Fruit fly (Drosophila melanogaster) whole organism, embryonic: ENCODE data around the gene Srg3.

Source experiments
- ATbp ChIP-seq: fragments of 200-800 bp; sonication (Bioruptor generic); optimal IDR thresholded peaks from 2 replicates; lab custom pipeline; 2017; ENCODE audit warnings: missing biosample characterization, mild to moderate bottlenecking, missing genetic modification characterization, missing genetic modification reagents
- Aef1 ChIP-seq: fragments of 200-800 bp; sonication (Bioruptor generic); IDR thresholded peaks from 3 replicates; pipeline ENCODE4 v1.3.6; 2022; ENCODE audit warnings: missing biosample characterization, missing genetic modification characterization
- CG10267 ChIP-seq: fragments of 200-800 bp; sonication (Bioruptor generic); optimal IDR thresholded peaks from 2 replicates; lab custom pipeline; 2018; ENCODE audit warnings: missing biosample characterization, mild to moderate bottlenecking, missing genetic modification characterization, moderate library complexity
- CG10321 ChIP-seq: fragments of 200-800 bp; sonication (Bioruptor generic); IDR thresholded peaks from 2 replicates; pipeline ENCODE4 v1.3.6; 2022; ENCODE audit warnings: missing biosample characterization, missing genetic modification characterization
- CG10979 ChIP-seq: fragments of 200-800 bp; sonication (Bioruptor generic); optimal IDR thresholded peaks from 2 replicates; lab custom pipeline; 2018; ENCODE audit warnings: missing biosample characterization, mild to moderate bottlenecking, missing genetic modification characterization, moderate library complexity
- CG11504 ChIP-seq: fragments of 200-800 bp; sonication (Bioruptor generic); optimal IDR thresholded peaks from 3 replicates; lab custom pipeline; 2019; ENCODE audit warnings: missing biosample characterization, mild to moderate bottlenecking, missing genetic modification characterization, moderate library complexity
- CG12104 ChIP-seq: fragments of 200-800 bp; sonication (Bioruptor generic); optimal IDR thresholded peaks from 3 replicates; lab custom pipeline; 2016; ENCODE audit warnings: missing biosample characterization, missing genetic modification characterization
- CG15011 ChIP-seq: fragments of 200-800 bp; sonication (Bioruptor generic); optimal IDR thresholded peaks from 3 replicates; lab custom pipeline; 2018; ENCODE audit warnings: missing biosample characterization, mild to moderate bottlenecking, missing genetic modification characterization
- CG15514 ChIP-seq: fragments of 200-800 bp; sonication (Bioruptor generic); optimal IDR thresholded peaks from 3 replicates; lab custom pipeline; 2017; ENCODE audit warnings: missing biosample characterization, missing genetic modification characterization, mild to moderate bottlenecking, moderate library complexity, missing genetic modification reagents
- CG16779 ChIP-seq: fragments of 200-800 bp; sonication (Bioruptor generic); IDR thresholded peaks from 2 replicates; pipeline ENCODE4 v1.3.6; 2022; ENCODE audit warnings: missing biosample characterization, missing genetic modification characterization
- CG17359 ChIP-seq: fragments of 200-800 bp; sonication (Bioruptor generic); optimal IDR thresholded peaks from 3 replicates; lab custom pipeline; 2018; ENCODE audit warnings: missing biosample characterization, mild to moderate bottlenecking, missing genetic modification characterization, moderate library complexity
- CG17361 ChIP-seq: fragments of 200-800 bp; sonication (Bioruptor generic); IDR thresholded peaks from 3 replicates; pipeline ENCODE4 v1.3.6; 2022; ENCODE audit warnings: missing biosample characterization, missing genetic modification characterization
- CG17612 ChIP-seq: fragments of 200-800 bp; sonication (Bioruptor generic); IDR thresholded peaks from 2 replicates; pipeline ENCODE4 v1.3.6; 2022; ENCODE audit warnings: missing biosample characterization, missing genetic modification characterization
- CG18262 ChIP-seq: fragments of 200-800 bp; optimal IDR thresholded peaks from 3 replicates; lab custom pipeline; 2019; ENCODE audit warnings: missing biosample characterization, mild to moderate bottlenecking, missing genetic modification characterization, moderate library complexity
- CG18599 ChIP-seq: fragments of 200-800 bp; sonication (Bioruptor generic); optimal IDR thresholded peaks from 3 replicates; lab custom pipeline; 2017; ENCODE audit warnings: missing biosample characterization, missing genetic modification characterization, mild to moderate bottlenecking, moderate library complexity, missing genetic modification reagents
- CG4404 ChIP-seq: fragments of 200-800 bp; sonication (Bioruptor generic); IDR thresholded peaks from 2 replicates; pipeline ENCODE4 v1.3.6; 2022; ENCODE audit warnings: missing biosample characterization, missing genetic modification characterization
- CG6175 ChIP-seq: fragments of 200-800 bp; sonication (Bioruptor generic); IDR thresholded peaks from 3 replicates; pipeline ENCODE4 v1.3.6; 2022; ENCODE audit warnings: missing biosample characterization, missing genetic modification characterization
- CG6854 ChIP-seq: fragments of 200-800 bp; sonication (Bioruptor generic); optimal IDR thresholded peaks from 3 replicates; lab custom pipeline; 2017; ENCODE audit warnings: missing biosample characterization, mild to moderate bottlenecking, missing genetic modification characterization
- CG7839 ChIP-seq: fragments of 200-800 bp; sonication (Bioruptor generic); optimal IDR thresholded peaks from 3 replicates; lab custom pipeline; 2018; ENCODE audit warnings: missing biosample characterization, mild to moderate bottlenecking, missing genetic modification characterization, moderate library complexity
- CG8290 ChIP-seq, 3 experiments: fragments of 200-800 bp; sonication (Bioruptor generic); optimal IDR thresholded peaks; 2 replicates each; lab custom pipeline; 2016 to 2019; ENCODE audit warnings: missing biosample characterization in 3 of 3, missing genetic modification characterization in 3 of 3, mild to moderate bottlenecking in 2 of 3, moderate library complexity in 1 of 3
- CG8359 ChIP-seq: fragments of 200-800 bp; sonication (Bioruptor generic); optimal IDR thresholded peaks from 2 replicates; lab custom pipeline; 2017; ENCODE audit warnings: missing biosample characterization, mild to moderate bottlenecking, missing genetic modification characterization, borderline replicate concordance
- CG9437 ChIP-seq: fragments of 200-800 bp; sonication (Bioruptor generic); optimal IDR thresholded peaks from 2 replicates; lab custom pipeline; 2018; ENCODE audit warnings: missing biosample characterization, mild to moderate bottlenecking, missing genetic modification characterization
- CG9609 ChIP-seq: fragments of 200-800 bp; sonication (Bioruptor generic); optimal IDR thresholded peaks from 3 replicates; lab custom pipeline; 2016; ENCODE audit warnings: missing biosample characterization, missing genetic modification characterization
- CoRest ChIP-seq: fragments of 200-800 bp; sonication (Bioruptor generic); optimal IDR thresholded peaks from 3 replicates; lab custom pipeline; 2018; ENCODE audit warnings: missing biosample characterization, mild to moderate bottlenecking, missing genetic modification characterization, moderate library complexity
- Eip74EF ChIP-seq, 2 experiments: fragments of 200-800 bp in 1 of 2; fragments of >200 bp in 1 of 2; sonication (Bioruptor generic) in 1 of 2; optimal IDR thresholded peaks; 2 replicates each; lab custom pipeline; 2017 to 2019; ENCODE audit warnings: missing biosample characterization in 2 of 2, missing genetic modification characterization in 2 of 2, mild to moderate bottlenecking in 1 of 2, moderate library complexity in 1 of 2
- Ets65A ChIP-seq: fragments of 200-800 bp; sonication (Bioruptor generic); peaks from one replicate; lab custom pipeline; 2016; ENCODE audit warnings: missing biosample characterization, missing genetic modification characterization
- Fer1 ChIP-seq: fragments of 200-800 bp; sonication (Bioruptor generic); optimal IDR thresholded peaks from 2 replicates; lab custom pipeline; 2017; ENCODE audit warnings: missing biosample characterization, mild to moderate bottlenecking, missing genetic modification characterization
- Hey ChIP-seq: fragments of 200-800 bp; sonication (Bioruptor generic); optimal IDR thresholded peaks from 3 replicates; lab custom pipeline; 2018; ENCODE audit warnings: missing biosample characterization, mild to moderate bottlenecking, missing genetic modification characterization
- Hsf ChIP-seq: fragments of 200-800 bp; sonication (Bioruptor generic); optimal IDR thresholded peaks from 3 replicates; lab custom pipeline; 2016; ENCODE audit warnings: missing biosample characterization, missing genetic modification characterization
- Max ChIP-seq: fragments of 200-800 bp; sonication (Bioruptor generic); optimal IDR thresholded peaks from 2 replicates; lab custom pipeline; 2016; ENCODE audit warnings: missing biosample characterization, mild to moderate bottlenecking, missing genetic modification characterization
- Med ChIP-seq: fragments of 200-800 bp; sonication (Bioruptor generic); peaks from one replicate; lab custom pipeline; 2016; ENCODE audit warnings: missing biosample characterization, missing genetic modification characterization, mild to moderate bottlenecking, inconsistent platforms, moderate library complexity
- NfI ChIP-seq: fragments of 200-800 bp; sonication (Bioruptor generic); optimal IDR thresholded peaks from 3 replicates; lab custom pipeline; 2018; ENCODE audit warnings: missing biosample characterization, mild to moderate bottlenecking, missing genetic modification characterization, moderate library complexity
- PHDP ChIP-seq: fragments of 200-800 bp; sonication (Bioruptor generic); optimal IDR thresholded peaks from 3 replicates; lab custom pipeline; 2018; ENCODE audit warnings: missing biosample characterization, mild to moderate bottlenecking, missing genetic modification characterization, moderate library complexity
- Poxn ChIP-seq: fragments of 200-800 bp; sonication (Bioruptor generic); IDR thresholded peaks from 2 replicates; pipeline ENCODE4 v1.3.6; 2022; ENCODE audit warnings: missing biosample characterization, missing genetic modification characterization
- Sox102F ChIP-seq: fragments of 200-800 bp; sonication (Bioruptor generic); optimal IDR thresholded peaks from 2 replicates; lab custom pipeline; 2018; ENCODE audit warnings: missing biosample characterization, mild to moderate bottlenecking, missing genetic modification characterization, moderate library complexity
- Ssrp ChIP-seq: fragments of 200-800 bp; sonication (Bioruptor generic); optimal IDR thresholded peaks from 2 replicates; lab custom pipeline; 2018; ENCODE audit warnings: missing biosample characterization, mild to moderate bottlenecking, missing genetic modification characterization, moderate library complexity
- dysf ChIP-seq: fragments of 200-800 bp; sonication (Bioruptor generic); IDR thresholded peaks from 3 replicates; pipeline ENCODE4 v1.3.6; 2022; ENCODE audit warnings: missing biosample characterization, missing genetic modification characterization
- fd96Cb ChIP-seq: fragments of 200-800 bp; sonication (Bioruptor generic); optimal IDR thresholded peaks from 2 replicates; lab custom pipeline; 2018; ENCODE audit warnings: missing biosample characterization, mild to moderate bottlenecking, missing genetic modification characterization, moderate library complexity
- hb ChIP-seq: fragments of 200-800 bp; sonication (Bioruptor generic); IDR thresholded peaks from 3 replicates; pipeline ENCODE4 v1.3.6; 2022; ENCODE audit warnings: missing biosample characterization, missing genetic modification characterization; ENCODE audit not compliant: partially characterized antibody
- ind ChIP-seq: fragments of 200-800 bp; sonication (Bioruptor generic); optimal IDR thresholded peaks from 3 replicates; lab custom pipeline; 2016; ENCODE audit warnings: missing biosample characterization, missing genetic modification characterization
- lmd ChIP-seq: fragments of 200-800 bp; sonication (Bioruptor generic); IDR thresholded peaks from 2 replicates; pipeline ENCODE4 v1.3.6; 2022; ENCODE audit warnings: missing biosample characterization, missing genetic modification characterization
- mld ChIP-seq: fragments of 200-800 bp; sonication (Bioruptor generic); IDR thresholded peaks from 3 replicates; pipeline ENCODE4 v1.3.6; 2022; ENCODE audit warnings: missing biosample characterization, missing genetic modification characterization; ENCODE audit not compliant: partially characterized antibody
- pfk ChIP-seq: fragments of 200-800 bp; sonication (Bioruptor generic); optimal IDR thresholded peaks from 2 replicates; lab custom pipeline; 2018; ENCODE audit warnings: missing biosample characterization, mild to moderate bottlenecking, missing genetic modification characterization, moderate library complexity
- pzg ChIP-seq: fragments of 200-800 bp; sonication (Bioruptor generic); optimal IDR thresholded peaks from 3 replicates; lab custom pipeline; 2018; ENCODE audit warnings: missing biosample characterization, mild to moderate bottlenecking, missing genetic modification characterization, moderate library complexity
- scrt ChIP-seq: fragments of 200-800 bp; sonication (Bioruptor generic); optimal IDR thresholded peaks from 2 replicates; lab custom pipeline; 2018; ENCODE audit warnings: missing biosample characterization, mild to moderate bottlenecking, missing genetic modification characterization, moderate library complexity
- sens ChIP-seq: fragments of 200-800 bp; sonication (Bioruptor generic); peaks from one replicate; lab custom pipeline; 2016; ENCODE audit warnings: missing biosample characterization, missing genetic modification characterization
- shn ChIP-seq: fragments of 200-800 bp; sonication (Bioruptor generic); optimal IDR thresholded peaks from 3 replicates; lab custom pipeline; 2016; ENCODE audit warnings: missing biosample characterization, missing genetic modification characterization
- ttk ChIP-seq: fragments of 200-800 bp; sonication (Bioruptor generic); IDR thresholded peaks from 2 replicates; pipeline ENCODE4 v2.1.2; 2022; ENCODE audit warnings: missing biosample characterization, missing genetic modification characterization

Srg3 gene

dm6 chr3L:9468261-9468890 is 25.3 kb downstream of the Srg3 start (continued):
- TF ChIP-seq CG17359 (tag; lab: Kevin White, UChicago): peak; percentile 16
- no peak for TF ChIP-seq Hey (tag; lab: Kevin White, UChicago)
- TF ChIP-seq mld (GFP tag; lab: Robert Waterston, UW): no peak
- no peak for TF ChIP-seq CG4404 (GFP tag; lab: Robert Waterston, UW)
- peak; percentile 60 for TF ChIP-seq CG17361
- no peak for TF ChIP-seq CG17612 (GFP tag; lab: Robert Waterston, UW)
- TF ChIP-seq CG18599 (GFP tag; lab: Kevin White, UChicago): peak; percentile 43
- peak; percentile 41 for TF ChIP-seq CG12104 (GFP tag; lab: Kevin White, UChicago)
- peak; percentile 82 for TF ChIP-seq sens (GFP tag; lab: Kevin White, UChicago)
- peak; percentile 14 for TF ChIP-seq CG15011
- peak; percentile 7 for TF ChIP-seq NfI
- no peak for TF ChIP-seq CG10321
- TF ChIP-seq Med (GFP tag; lab: Kevin White, UChicago): peak; percentile 76
- TF ChIP-seq ttk (GFP tag; lab: Robert Waterston, UW): no peak
- 0 out of 3 replicates have a peak, but pooled peaks have one; percentile 33 for TF ChIP-seq hb
- TF ChIP-seq CG10267 (tag; lab: Kevin White, UChicago): peak; percentile 23
- no peak for TF ChIP-seq CG6175 (GFP tag; lab: Robert Waterston, UW)
- peak; percentile 30 for TF ChIP-seq PHDP (tag; lab: Kevin White, UChicago)
- TF ChIP-seq Eip74EF (GFP tag; optimal IDR thresholded peaks at IDR 0.05; lab: Kevin White, UChicago): peak in 1 of 2 experiments; percentile 17
- peak; percentile 34 for TF ChIP-seq ind (GFP tag; lab: Kevin White, UChicago)
- peak; percentile 60 for TF ChIP-seq CG18262 (tag; lab: Kevin White, UChicago)
- peak; percentile 3 for TF ChIP-seq CG15514
- peak; percentile 44 for TF ChIP-seq Fer1 (GFP tag; lab: Kevin White, UChicago)
- TF ChIP-seq Max (GFP tag; lab: Kevin White, UChicago): peak; percentile 14
- peak; percentile 34 for TF ChIP-seq Ssrp (tag; lab: Kevin White, UChicago)
- TF ChIP-seq shn (GFP tag; lab: Kevin White, UChicago): peak; percentile 15
- TF ChIP-seq CG6854 (GFP tag; lab: Kevin White, UChicago): peak; percentile 45
- TF ChIP-seq CG8359 (GFP tag; lab: Kevin White, UChicago): no peak
- peak; percentile 61 for TF ChIP-seq CoRest
- peak; percentile 37 for TF ChIP-seq Hsf (GFP tag; lab: Kevin White, UChicago)
- TF ChIP-seq CG16779: 0 out of 2 replicates have a peak, but pooled peaks have one; percentile 31
- no peak for TF ChIP-seq Poxn (GFP tag; lab: Robert Waterston, UW)
- peak; percentile 62 for TF ChIP-seq CG7839
- peak; percentile 66 for TF ChIP-seq CG11504
- TF ChIP-seq scrt (GFP tag; lab: Kevin White, UChicago): peak; percentile 11
- TF ChIP-seq CG8290 (GFP tag; optimal IDR thresholded peaks at IDR 0.05; lab: Kevin White, UChicago): no peak
- peak in 1 of 2 experiments; percentile 1 for TF ChIP-seq CG8290 (tag; optimal IDR thresholded peaks at IDR 0.05; lab: Kevin White, UChicago)
- TF ChIP-seq Ets65A (GFP tag; lab: Kevin White, UChicago): peak; percentile 80
- peak; percentile 11 for TF ChIP-seq CG9609 (GFP tag; lab: Kevin White, UChicago)
- peak; percentile 7 for TF ChIP-seq ATbp (GFP tag; lab: Kevin White, UChicago)
- TF ChIP-seq dysf: peak; percentile 36; the same call in 1 of the 3 replicates
- TF ChIP-seq CG9437 (GFP tag; lab: Kevin White, UChicago): peak; percentile 11
- TF ChIP-seq pfk: no peak
- TF ChIP-seq fd96Cb (tag; lab: Kevin White, UChicago): peak; percentile 33
- 0 out of 2 replicates have a peak, but pooled peaks have one; percentile 26 for TF ChIP-seq lmd
- peak; percentile 50 for TF ChIP-seq Sox102F (GFP tag; lab: Kevin White, UChicago)
- peak; percentile 42 for TF ChIP-seq CG10979
- TF ChIP-seq Aef1 (GFP tag; lab: Robert Waterston, UW): no peak
- TF ChIP-seq pzg: no peak
